Worm (Caenorhabditis elegans) whole organism, L4 larva: ENCODE data around the gene gst-8.

Experiments used
- D1046.2 ChIP-seq: fragments of 200-800 bp; sonication (Bioruptor generic); IDR thresholded peaks from 2 replicates; pipeline ENCODE4 v1.3.6; 2022; ENCODE audit warnings: missing genetic modification characterization, missing compliant biosample characterization
- F44E2.7 ChIP-seq: fragments of 200-800 bp; sonication (Bioruptor generic); IDR thresholded peaks from 2 replicates; pipeline ENCODE4 v2.1.2; 2022; ENCODE audit warnings: missing genetic modification characterization, missing compliant biosample characterization
- R02D3.7 ChIP-seq: fragments of 150-350 bp; sonication (generic microtip); optimal IDR thresholded peaks from 3 replicates; lab custom pipeline; 2014; ENCODE audit warnings: missing biosample characterization, missing genetic modification characterization
- ZK546.5 ChIP-seq, 2 experiments: sonication (generic microtip); optimal IDR thresholded peaks; 2 replicates each; lab custom pipeline; 2017; ENCODE audit warnings: missing biosample characterization in 2 of 2, missing genetic modification characterization in 2 of 2
- aha-1 ChIP-seq: fragments of 150-350 bp; peaks from one replicate; lab custom pipeline; 2014; ENCODE audit warnings: missing biosample characterization, missing genetic modification characterization
- attf-4 ChIP-seq: sonication (generic microtip); optimal IDR thresholded peaks from 3 replicates; lab custom pipeline; 2017; ENCODE audit warnings: missing biosample characterization, missing genetic modification characterization
- ceh-20 ChIP-seq: fragments of 200-800 bp; sonication (Bioruptor generic); IDR thresholded peaks from 2 replicates; pipeline ENCODE4 v1.3.6; 2022; ENCODE audit warnings: missing genetic modification reagents, missing genetic modification characterization, missing compliant biosample characterization
- cey-2 ChIP-seq: sonication (generic microtip); optimal IDR thresholded peaks from 3 replicates; lab custom pipeline; 2017; ENCODE audit warnings: missing genetic modification characterization, mild to moderate bottlenecking, missing compliant biosample characterization, antibody characterized with exemption, borderline replicate concordance; ENCODE audit not compliant: insufficient read depth
- daf-16 ChIP-seq, 3 experiments: sonication (generic microtip); optimal IDR thresholded peaks; 2 replicates each; lab custom pipeline; 2016 to 2017; ENCODE audit warnings: missing genetic modification characterization in 3 of 3, missing genetic modification reagents in 3 of 3, mild to moderate bottlenecking in 2 of 3, missing compliant biosample characterization in 2 of 3, missing biosample characterization in 1 of 3, moderate library complexity in 1 of 3
- daf-8 ChIP-seq: fragments of 200-800 bp; sonication (Bioruptor generic); IDR thresholded peaks from 2 replicates; pipeline ENCODE4 v1.3.6; 2022; ENCODE audit warnings: missing genetic modification characterization, missing compliant biosample characterization
- dmd-9 ChIP-seq: fragments of 200-800 bp; sonication (Bioruptor generic); IDR thresholded peaks from 2 replicates; pipeline ENCODE4 v1.3.6; 2022; ENCODE audit warnings: missing genetic modification reagents, missing genetic modification characterization, missing compliant biosample characterization
- duxl-1 ChIP-seq: sonication (generic microtip); optimal IDR thresholded peaks from 2 replicates; lab custom pipeline; 2016; ENCODE audit warnings: mild to moderate bottlenecking, missing genetic modification characterization, moderate library complexity, missing compliant biosample characterization; ENCODE audit not compliant: poor library complexity
- dve-1 ChIP-seq: sonication (generic microtip); optimal IDR thresholded peaks from 2 replicates; lab custom pipeline; 2017; ENCODE audit warnings: antibody characterized with exemption, mild to moderate bottlenecking, missing genetic modification characterization, missing compliant biosample characterization; ENCODE audit not compliant: insufficient read depth
- egl-27 ChIP-seq: sonication (generic microtip); optimal IDR thresholded peaks from 3 replicates; lab custom pipeline; 2017; ENCODE audit warnings: missing biosample characterization, missing genetic modification reagents, missing genetic modification characterization
- fkh-10 ChIP-seq: fragments of 150-350 bp; optimal IDR thresholded peaks from 2 replicates; lab custom pipeline; 2014; ENCODE audit warnings: missing biosample characterization, missing genetic modification reagents, missing genetic modification characterization
- gei-8 ChIP-seq: fragments of 200-800 bp; sonication (Bioruptor generic); optimal IDR thresholded peaks from 2 replicates; lab custom pipeline; 2018; ENCODE audit warnings: mild to moderate bottlenecking, missing genetic modification characterization, missing compliant biosample characterization
- hif-1 ChIP-seq, 2 experiments: sonication (generic microtip); optimal IDR thresholded peaks; 2 replicates each; lab custom pipeline; 2016 to 2017; ENCODE audit warnings: missing compliant biosample characterization in 2 of 2, missing genetic modification characterization in 2 of 2, missing genetic modification reagents in 2 of 2, missing genotype in 2 of 2, mild to moderate bottlenecking in 1 of 2
- hlh-11 ChIP-seq: fragments of 200-800 bp; sonication (Bioruptor generic); optimal IDR thresholded peaks from 2 replicates; lab custom pipeline; 2018; ENCODE audit warnings: mild to moderate bottlenecking, missing genetic modification characterization, missing compliant biosample characterization
- jun-1 ChIP-seq: fragments of 150-350 bp; optimal IDR thresholded peaks from 2 replicates; lab custom pipeline; 2014; ENCODE audit warnings: missing biosample characterization, missing genetic modification reagents, missing genetic modification characterization
- lim-7 ChIP-seq: fragments of 200-800 bp; sonication (Bioruptor generic); IDR thresholded peaks from 2 replicates; pipeline ENCODE4 v1.3.6; 2022; ENCODE audit warnings: missing genetic modification characterization, missing compliant biosample characterization
- lin-15B ChIP-seq: fragments of 150-350 bp; sonication (generic microtip); optimal IDR thresholded peaks from 3 replicates; lab custom pipeline; 2014; ENCODE audit warnings: missing biosample characterization, missing genetic modification characterization
- lin-29 ChIP-seq: fragments of 200-800 bp; sonication (Bioruptor generic); IDR thresholded peaks from 2 replicates; pipeline ENCODE4 v1.3.6; 2022; ENCODE audit warnings: missing genetic modification reagents, missing genetic modification characterization, missing compliant biosample characterization
- lin-38 ChIP-seq: fragments of 200-800 bp; sonication (Bioruptor generic); IDR thresholded peaks from 2 replicates; pipeline ENCODE4 v1.3.6; 2022; ENCODE audit warnings: missing genetic modification reagents, missing genetic modification characterization, missing compliant biosample characterization
- mdl-1 ChIP-seq, 2 experiments: fragments of 150-350 bp in 1 of 2; sonication (generic microtip) in 1 of 2; optimal IDR thresholded peaks; 2 replicates each; lab custom pipeline; 2014 to 2017; ENCODE audit warnings: missing biosample characterization in 2 of 2, missing genetic modification characterization in 2 of 2
- mdt-29 ChIP-seq: fragments of 200-800 bp; sonication (Bioruptor generic); IDR thresholded peaks from 2 replicates; pipeline ENCODE4 v1.3.6; 2022; ENCODE audit warnings: missing genetic modification reagents, missing genetic modification characterization, missing compliant biosample characterization
- mep-1 ChIP-seq: fragments of 150-350 bp; sonication (generic microtip); optimal IDR thresholded peaks from 3 replicates; lab custom pipeline; 2014; ENCODE audit warnings: missing biosample characterization, missing genetic modification characterization
- mxl-2 ChIP-seq: fragments of 200-800 bp; sonication (Bioruptor generic); conservative IDR thresholded peaks from 2 replicates; pipeline ENCODE4 v1.3.6; 2022; ENCODE audit warnings: missing genetic modification reagents, missing genetic modification characterization, missing compliant biosample characterization
- nhr-237 ChIP-seq: sonication (generic microtip); optimal IDR thresholded peaks from 2 replicates; lab custom pipeline; 2017; ENCODE audit warnings: missing biosample characterization, missing genetic modification characterization
- nhr-28 ChIP-seq: fragments of 150-350 bp; optimal IDR thresholded peaks from 2 replicates; lab custom pipeline; 2014; ENCODE audit warnings: missing biosample characterization, missing genetic modification characterization
- nhr-41 ChIP-seq: fragments of 200-800 bp; sonication (Bioruptor generic); IDR thresholded peaks from 2 replicates; pipeline ENCODE4 v1.3.6; 2022; ENCODE audit warnings: missing genetic modification reagents, missing genetic modification characterization, missing compliant biosample characterization
- nhr-48 ChIP-seq: sonication (generic microtip); optimal IDR thresholded peaks from 2 replicates; lab custom pipeline; 2016; ENCODE audit warnings: mild to moderate bottlenecking, missing genetic modification characterization, missing compliant biosample characterization
- nhr-6 ChIP-seq: fragments of 150-350 bp; optimal IDR thresholded peaks from 2 replicates; lab custom pipeline; 2014; ENCODE audit warnings: missing biosample characterization, missing genetic modification characterization
- nhr-77 ChIP-seq: fragments of 150-350 bp; optimal IDR thresholded peaks from 2 replicates; lab custom pipeline; 2014; ENCODE audit warnings: missing biosample characterization, missing genetic modification characterization
- pha-4 ChIP-seq, 2 experiments: fragments of 150-350 bp in 1 of 2; fragments of 200-800 bp in 1 of 2; sonication (Bioruptor generic) in 1 of 2; IDR thresholded peaks in 1 of 2; optimal IDR thresholded peaks in 1 of 2; 2 replicates each; pipeline versions ENCODE4 v1.3.6 to Lab custom; 2014 to 2022; ENCODE audit warnings: missing genetic modification characterization in 2 of 2, missing genetic modification reagents in 2 of 2, missing biosample characterization in 1 of 2, missing compliant biosample characterization in 1 of 2
- pqm-1 ChIP-seq: sonication (generic microtip); optimal IDR thresholded peaks from 2 replicates; lab custom pipeline; 2017; ENCODE audit warnings: missing biosample characterization, missing genetic modification characterization
- rbr-2 ChIP-seq: sonication (generic microtip); optimal IDR thresholded peaks from 2 replicates; lab custom pipeline; 2016; ENCODE audit warnings: missing genotype, missing genetic modification characterization, missing compliant biosample characterization
- saeg-2 ChIP-seq: fragments of 200-800 bp; sonication (Bioruptor generic); IDR thresholded peaks from 2 replicates; pipeline ENCODE4 v1.3.6; 2022; ENCODE audit warnings: missing genetic modification reagents, missing genetic modification characterization, missing compliant biosample characterization
- snpc-1.2 ChIP-seq: fragments of 200-800 bp; sonication (Bioruptor generic); IDR thresholded peaks from 2 replicates; pipeline ENCODE4 v1.3.6; 2022; ENCODE audit warnings: missing genetic modification reagents, missing genetic modification characterization, missing compliant biosample characterization
- spr-3 ChIP-seq: fragments of 200-800 bp; sonication (Bioruptor generic); optimal IDR thresholded peaks from 2 replicates; lab custom pipeline; 2018; ENCODE audit warnings: mild to moderate bottlenecking, missing genetic modification characterization, missing compliant biosample characterization
- tra-1 ChIP-seq: fragments of 200-800 bp; sonication (Bioruptor generic); IDR thresholded peaks from 2 replicates; pipeline ENCODE4 v1.3.6; 2022; ENCODE audit warnings: missing genetic modification reagents, missing genetic modification characterization, missing compliant biosample characterization
- unc-39 ChIP-seq: sonication (generic microtip); optimal IDR thresholded peaks from 2 replicates; lab custom pipeline; 2017; ENCODE audit warnings: missing biosample characterization, missing genetic modification characterization
- unc-62 ChIP-seq, 3 experiments: fragments of 150-350 bp in 1 of 3; sonication (generic microtip); optimal IDR thresholded peaks in 2 of 3; peaks in 1 of 3; 1 replicate in 1 of 3; 2 replicates in 2 of 3; lab custom pipeline; 2014 to 2017; ENCODE audit warnings: missing biosample characterization in 3 of 3, missing genetic modification characterization in 3 of 3, missing genetic modification reagents in 3 of 3, missing genotype in 1 of 3

gst-8 gene

DNA sequence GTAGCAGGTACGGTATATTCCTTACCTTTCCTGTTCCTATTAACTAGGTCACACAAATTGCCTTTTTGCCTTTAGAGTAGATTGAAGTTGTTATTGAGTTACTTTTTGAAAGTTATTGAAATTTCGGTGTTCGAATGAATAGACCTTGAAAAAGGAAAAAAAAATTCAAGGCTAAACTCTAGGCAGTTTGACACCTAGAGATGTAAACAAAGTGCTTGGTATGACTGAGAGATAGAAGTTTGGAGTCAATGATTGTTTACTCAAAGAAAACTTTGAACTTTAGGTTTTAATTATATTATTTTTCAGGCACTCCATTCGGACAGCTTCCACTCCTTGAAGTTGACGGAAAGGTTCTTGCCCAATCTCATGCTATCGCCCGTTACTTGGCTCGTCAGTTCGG, 1.0 kb upstream of the gst-8 start:
- TF ChIP-seq nhr-48 (tag; lab: Kevin White, UChicago): no peak
- peak; percentile 27 for TF ChIP-seq dve-1 (tag; lab: Kevin White, UChicago)
- no peak for TF ChIP-seq mep-1 (tag; lab: Kevin White, UChicago)
- TF ChIP-seq lin-38: no peak
- TF ChIP-seq egl-27 (tag; lab: Kevin White, UChicago): no peak
- no peak for TF ChIP-seq mdl-1 (tag; optimal IDR thresholded peaks at IDR 0.05; lab: Kevin White, UChicago)
- no peak for TF ChIP-seq unc-62 (GFP tag; optimal IDR thresholded peaks at IDR 0.05 in 1 of 2; lab: Kevin White, UChicago)
- TF ChIP-seq unc-62 (tag; optimal IDR thresholded peaks at IDR 0.05; lab: Kevin White, UChicago): no peak
- TF ChIP-seq unc-39: no peak
- TF ChIP-seq mxl-2 (GFP tag; lab: Robert Waterston, UW): no peak
- no peak for TF ChIP-seq daf-16 (GFP tag; optimal IDR thresholded peaks at IDR 0.05; lab: Kevin White, UChicago)
- TF ChIP-seq daf-16 (tag; optimal IDR thresholded peaks at IDR 0.05; lab: Kevin White, UChicago): peak; percentile 75
- no peak for TF ChIP-seq nhr-41
- peak; percentile 3 for TF ChIP-seq aha-1 (tag; lab: Kevin White, UChicago)
- no peak for TF ChIP-seq snpc-1.2 (GFP tag; lab: Robert Waterston, UW)
- 0 out of 2 replicates have a peak, but pooled peaks have one; percentile 7 for TF ChIP-seq lim-7
- TF ChIP-seq daf-8: no peak

DNA sequence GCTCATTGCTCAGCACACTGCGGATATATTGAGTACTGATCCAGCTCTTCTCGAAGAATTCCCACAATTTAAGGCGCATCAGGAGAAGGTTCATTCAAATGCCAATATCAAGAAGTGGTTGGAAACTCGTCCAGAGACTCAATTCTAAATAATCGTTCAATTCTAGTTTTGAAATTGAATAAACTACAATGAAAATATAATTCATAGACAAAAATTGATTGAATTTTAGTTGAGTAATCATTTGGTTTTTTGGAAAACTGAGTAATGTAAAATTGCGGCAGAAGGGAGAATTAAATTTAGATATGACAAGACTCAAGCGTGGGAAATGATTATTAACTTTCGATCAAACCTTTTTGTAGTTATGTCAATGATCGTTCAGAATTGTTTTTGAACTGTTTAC, 891 bp downstream of the gst-8 start:
- TF ChIP-seq unc-62 (GFP tag; optimal IDR thresholded peaks at IDR 0.05 in 1 of 2; lab: Kevin White, UChicago) (peak in 1 of 2 experiments; percentile 65), unc-62 (tag; optimal IDR thresholded peaks at IDR 0.05; lab: Kevin White, UChicago) (no peak), lin-15B (tag; lab: Kevin White, UChicago) (no peak), duxl-1 (no peak)

DNA sequence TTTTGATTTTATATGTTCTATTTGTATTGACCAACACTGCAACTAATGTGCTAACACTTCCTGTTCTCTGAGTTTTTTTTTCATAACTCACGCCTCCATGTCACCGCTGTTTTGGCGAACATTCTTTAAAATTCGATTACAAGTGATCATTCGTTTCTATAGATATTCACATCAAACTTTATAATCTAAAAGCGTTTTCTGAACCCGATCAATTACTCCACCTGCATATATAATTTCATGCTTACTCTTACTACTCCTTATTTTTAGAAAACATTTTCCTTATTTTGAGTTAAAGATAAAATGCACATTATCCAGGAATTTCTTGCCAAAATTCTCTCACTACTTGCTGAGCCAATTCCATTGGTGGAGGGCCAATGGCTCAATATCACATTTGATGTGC, 2.5 kb downstream of the gst-8 start, which contains the start of gene R05F9.7:
TSS of gene R05F9.7 (plus strand) at position 301 of the 400 bp plus-strand sequence.
- TF ChIP-seq dmd-9 (GFP tag; lab: Robert Waterston, UW) (no peak), pha-4 (GFP tag; IDR thresholded peaks at IDR 0.05; lab: Robert Waterston, UW) (no peak), pha-4 (tag; optimal IDR thresholded peaks at IDR 0.05; lab: Kevin White, UChicago) (no peak), R02D3.7 (tag; lab: Kevin White, UChicago) (no peak), ceh-20 (no peak), fkh-10 (GFP tag; lab: Kevin White, UChicago) (no peak), lin-29 (no peak)
- TF ChIP-seq, all 104 proteins: peak for 0

DNA sequence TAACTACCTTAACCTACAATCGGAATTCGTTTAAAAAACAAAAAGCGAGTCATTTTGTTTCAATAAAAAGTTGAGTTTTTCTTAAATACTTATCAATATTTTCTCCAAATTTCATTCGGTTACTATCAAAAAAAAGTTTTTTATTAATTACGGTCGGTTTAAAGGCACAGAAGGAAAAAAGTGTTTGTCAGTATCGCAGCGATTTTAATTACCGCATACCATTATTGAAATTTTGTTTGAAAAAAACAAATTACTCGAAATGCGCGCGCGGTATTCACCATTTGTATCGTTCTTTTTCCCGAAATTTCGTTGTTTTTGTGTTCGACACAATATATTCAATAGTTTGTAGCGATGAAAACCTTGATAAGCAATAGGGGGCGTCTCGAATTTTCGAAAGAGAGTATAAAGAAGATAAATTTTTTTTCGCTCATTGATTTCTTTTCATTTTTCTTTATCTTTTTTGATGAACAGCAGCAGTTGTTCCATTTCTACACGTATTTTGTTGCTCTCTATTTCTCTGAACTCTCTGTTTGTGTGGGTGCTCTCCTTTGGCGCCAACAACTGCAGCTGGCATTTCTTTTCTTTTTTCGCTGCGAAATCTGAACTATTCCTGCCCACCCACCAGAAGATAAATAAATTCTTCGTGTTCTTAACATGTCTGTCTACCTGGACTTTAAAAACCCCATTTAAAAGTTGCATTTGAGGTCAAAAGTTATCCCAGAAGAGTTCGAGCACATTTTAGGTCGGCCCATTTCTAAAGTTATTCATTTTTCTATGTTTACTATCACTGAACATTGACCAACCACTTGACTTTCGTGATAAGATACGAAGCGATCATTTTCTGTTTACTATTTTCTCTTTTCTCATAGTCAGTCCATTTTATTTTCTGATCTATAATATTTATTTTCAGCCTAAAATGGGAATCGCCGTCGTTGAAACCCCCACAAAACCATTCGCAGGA, 5.3 kb downstream of the gst-8 start, which contains the start of gene pgm-1:
TSS of gene pgm-1 (plus strand) at position 911 of the 961 bp plus-strand sequence.
- TF ChIP-seq D1046.2 (no peak), snpc-1.2 (GFP tag; lab: Robert Waterston, UW) (no peak), gei-8 (GFP tag; lab: Kevin White, UChicago) (no peak), saeg-2 (GFP tag; lab: Robert Waterston, UW) (no peak), attf-4 (tag; lab: Kevin White, UChicago) (no peak), pha-4 (GFP tag; IDR thresholded peaks at IDR 0.05; lab: Robert Waterston, UW) (0 out of 2 replicates have a peak, but pooled peaks have one; percentile 11), pha-4 (tag; optimal IDR thresholded peaks at IDR 0.05; lab: Kevin White, UChicago) (no peak), nhr-6 (tag; lab: Kevin White, UChicago) (no peak), mdt-29 (GFP tag; lab: Robert Waterston, UW) (no peak), cey-2 (tag; lab: Kevin White, UChicago) (no peak), rbr-2 (tag; lab: Kevin White, UChicago) (no peak), duxl-1 (no peak), ZK546.5 (tag; optimal IDR thresholded peaks at IDR 0.05; lab: Kevin White, UChicago) (no peak), nhr-77 (tag; lab: Kevin White, UChicago) (no peak), hif-1 (tag; optimal IDR thresholded peaks at IDR 0.05; lab: Kevin White, UChicago) (peak in 1 of 2 experiments; percentile 72), hlh-11 (tag; lab: Kevin White, UChicago) (peak; percentile 72), spr-3 (GFP tag; lab: Kevin White, UChicago) (no peak), nhr-28 (tag; lab: Kevin White, UChicago) (peak; percentile 97), jun-1 (tag; lab: Kevin White, UChicago) (no peak), tra-1 (GFP tag; lab: Robert Waterston, UW) (0 out of 2 replicates have a peak, but pooled peaks have one; percentile 29), F44E2.7 (no peak), nhr-237 (tag; lab: Kevin White, UChicago) (no peak), pqm-1 (tag; lab: Kevin White, UChicago) (no peak)
